Fruit fly (Drosophila melanogaster) whole organism, embryonic: ENCODE results near the gene CG14221.

Experiments used
- CG10321 ChIP-seq: fragments of 200-800 bp; sonication (Bioruptor generic); IDR thresholded peaks from 2 replicates; pipeline ENCODE4 v1.3.6; 2022; ENCODE audit warnings: missing biosample characterization, missing genetic modification characterization
- CG12219 ChIP-seq: fragments of 200-800 bp; sonication (Bioruptor generic); optimal IDR thresholded peaks from 3 replicates; lab custom pipeline; 2018; ENCODE audit warnings: missing biosample characterization, mild to moderate bottlenecking, missing genetic modification characterization
- CG12391 ChIP-seq: fragments of 200-800 bp; sonication (Bioruptor generic); optimal IDR thresholded peaks from 3 replicates; lab custom pipeline; 2018; ENCODE audit warnings: missing biosample characterization, mild to moderate bottlenecking, missing genetic modification characterization, moderate library complexity
- CG12769 ChIP-seq: fragments of 200-800 bp; sonication (Bioruptor generic); optimal IDR thresholded peaks from 2 replicates; lab custom pipeline; 2019; ENCODE audit warnings: missing biosample characterization, mild to moderate bottlenecking, missing genetic modification characterization, moderate library complexity
- CG16813 ChIP-seq: fragments of 200-800 bp; sonication (Bioruptor generic); IDR thresholded peaks from 3 replicates; pipeline ENCODE4 v1.3.6; 2022; ENCODE audit warnings: missing biosample characterization, missing genetic modification characterization; ENCODE audit not compliant: partially characterized antibody
- CG18599 ChIP-seq: fragments of 200-800 bp; sonication (Bioruptor generic); optimal IDR thresholded peaks from 3 replicates; lab custom pipeline; 2017; ENCODE audit warnings: missing biosample characterization, missing genetic modification characterization, mild to moderate bottlenecking, moderate library complexity, missing genetic modification reagents
- CG2120 ChIP-seq: fragments of 200-800 bp; sonication (Bioruptor generic); optimal IDR thresholded peaks from 3 replicates; lab custom pipeline; 2016; ENCODE audit warnings: missing biosample characterization, missing genetic modification characterization
- CG2199 ChIP-seq: fragments of 200-800 bp; sonication (Bioruptor generic); IDR thresholded peaks from 3 replicates; pipeline ENCODE4 v1.3.6; 2022; ENCODE audit warnings: missing biosample characterization, missing genetic modification characterization
- CG2875 ChIP-seq: fragments of 200-800 bp; sonication (Bioruptor generic); optimal IDR thresholded peaks from 2 replicates; lab custom pipeline; 2017; ENCODE audit warnings: missing biosample characterization, mild to moderate bottlenecking, missing genetic modification characterization, missing genetic modification reagents
- CG30020 ChIP-seq: fragments of 200-800 bp; optimal IDR thresholded peaks from 2 replicates; lab custom pipeline; 2019; ENCODE audit warnings: missing biosample characterization, mild to moderate bottlenecking, missing genetic modification characterization, moderate library complexity
- CG30431 ChIP-seq: fragments of 200-800 bp; sonication (Bioruptor generic); optimal IDR thresholded peaks from 2 replicates; lab custom pipeline; 2017; ENCODE audit warnings: missing biosample characterization, missing genetic modification characterization
- CG3065 ChIP-seq: fragments of 200-800 bp; sonication (Bioruptor generic); optimal IDR thresholded peaks from 2 replicates; lab custom pipeline; 2016; ENCODE audit warnings: missing biosample characterization, missing genetic modification characterization
- CG4617 ChIP-seq: fragments of 200-800 bp; sonication (Bioruptor generic); optimal IDR thresholded peaks from 3 replicates; lab custom pipeline; 2016; ENCODE audit warnings: missing biosample characterization, missing genetic modification characterization, borderline replicate concordance
- CG5245 ChIP-seq: fragments of 200-800 bp; sonication (Bioruptor generic); optimal IDR thresholded peaks from 3 replicates; lab custom pipeline; 2016; ENCODE audit warnings: missing biosample characterization, missing genetic modification characterization
- CG6272 ChIP-seq: fragments of 200-800 bp; sonication (Bioruptor generic); IDR thresholded peaks from 2 replicates; pipeline ENCODE4 v1.3.6; 2022; ENCODE audit warnings: missing biosample characterization, missing genetic modification characterization
- CG6654 ChIP-seq: fragments of 200-800 bp; sonication (Bioruptor generic); optimal IDR thresholded peaks from 2 replicates; lab custom pipeline; 2017; ENCODE audit warnings: missing biosample characterization, mild to moderate bottlenecking, missing genetic modification characterization
- CG6791 ChIP-seq: fragments of 200-800 bp; sonication (Bioruptor generic); IDR thresholded peaks from 3 replicates; pipeline ENCODE4 v1.3.6; 2022; ENCODE audit warnings: missing biosample characterization, missing genetic modification characterization; ENCODE audit not compliant: partially characterized antibody
- CG7372 ChIP-seq: fragments of 200-800 bp; sonication (Bioruptor generic); IDR thresholded peaks from 2 replicates; pipeline ENCODE4 v1.3.6; 2022; ENCODE audit warnings: missing biosample characterization, missing genetic modification characterization
- CG7786 ChIP-seq: fragments of 200-800 bp; sonication (Bioruptor generic); optimal IDR thresholded peaks from 2 replicates; lab custom pipeline; 2016; ENCODE audit warnings: missing biosample characterization, missing genetic modification characterization
- CG9609 ChIP-seq: fragments of 200-800 bp; sonication (Bioruptor generic); optimal IDR thresholded peaks from 3 replicates; lab custom pipeline; 2016; ENCODE audit warnings: missing biosample characterization, missing genetic modification characterization
- CHES-1-like ChIP-seq: fragments of 200-800 bp; sonication (Bioruptor generic); optimal IDR thresholded peaks from 2 replicates; lab custom pipeline; 2016; ENCODE audit warnings: missing biosample characterization, missing genetic modification characterization
- D ChIP-seq, 2 experiments: fragments of 200-800 bp in 1 of 2; fragments of >200 bp in 1 of 2; sonication (Bioruptor generic) in 1 of 2; optimal IDR thresholded peaks; 2 replicates in 1 of 2; 3 replicates in 1 of 2; lab custom pipeline; 2017; ENCODE audit warnings: mild to moderate bottlenecking in 1 of 2, missing biosample characterization in 1 of 2, missing genetic modification characterization in 1 of 2, missing genetic modification reagents in 1 of 2
- Elba2 ChIP-seq: fragments of 200-800 bp; sonication (Bioruptor generic); optimal IDR thresholded peaks from 3 replicates; lab custom pipeline; 2016; ENCODE audit warnings: missing biosample characterization, missing genetic modification characterization
- Ets97D ChIP-seq: fragments of 200-800 bp; sonication (Bioruptor generic); optimal IDR thresholded peaks from 3 replicates; lab custom pipeline; 2016; ENCODE audit warnings: missing biosample characterization, missing genetic modification characterization
- Gsc ChIP-seq: fragments of 200-800 bp; sonication (Bioruptor generic); IDR thresholded peaks from 2 replicates; pipeline ENCODE4 v1.3.6; 2022; ENCODE audit warnings: missing biosample characterization, missing genetic modification characterization
- Med ChIP-seq: fragments of 200-800 bp; sonication (Bioruptor generic); peaks from one replicate; lab custom pipeline; 2016; ENCODE audit warnings: missing biosample characterization, missing genetic modification characterization, mild to moderate bottlenecking, inconsistent platforms, moderate library complexity
- Nf-YC ChIP-seq: fragments of 200-800 bp; optimal IDR thresholded peaks from 3 replicates; lab custom pipeline; 2019; ENCODE audit warnings: missing biosample characterization, mild to moderate bottlenecking, missing genetic modification characterization, moderate library complexity
- Poxn ChIP-seq: fragments of 200-800 bp; sonication (Bioruptor generic); IDR thresholded peaks from 2 replicates; pipeline ENCODE4 v1.3.6; 2022; ENCODE audit warnings: missing biosample characterization, missing genetic modification characterization
- Tbp ChIP-seq: fragments of >200 bp; optimal IDR thresholded peaks from 2 replicates; lab custom pipeline; 2018; ENCODE audit warnings: missing biosample characterization, missing genetic modification characterization
- ara ChIP-seq: fragments of 200-800 bp; sonication (Bioruptor generic); IDR thresholded peaks from 2 replicates; pipeline ENCODE4 v1.3.6; 2022; ENCODE audit warnings: missing biosample characterization, missing genetic modification characterization
- ash1 ChIP-seq: fragments of 200-800 bp; sonication (Bioruptor generic); optimal IDR thresholded peaks from 2 replicates; lab custom pipeline; 2018; ENCODE audit warnings: missing biosample characterization, mild to moderate bottlenecking, missing genetic modification characterization
- corto ChIP-seq: fragments of 200-800 bp; sonication (Bioruptor generic); optimal IDR thresholded peaks from 2 replicates; lab custom pipeline; 2016; ENCODE audit warnings: missing biosample characterization, mild to moderate bottlenecking, missing genetic modification characterization, moderate library complexity
- dmrt99B ChIP-seq: fragments of 200-800 bp; sonication (Bioruptor generic); optimal IDR thresholded peaks from 2 replicates; lab custom pipeline; 2018; ENCODE audit warnings: missing biosample characterization, mild to moderate bottlenecking, missing genetic modification characterization, moderate library complexity
- gcm ChIP-seq: fragments of 200-800 bp; sonication (Bioruptor generic); optimal IDR thresholded peaks from 2 replicates; lab custom pipeline; 2019; ENCODE audit warnings: missing biosample characterization, mild to moderate bottlenecking, missing genetic modification characterization, moderate library complexity
- grn ChIP-seq: fragments of 200-800 bp; sonication (Bioruptor generic); optimal IDR thresholded peaks from 3 replicates; lab custom pipeline; 2017; ENCODE audit warnings: missing biosample characterization, missing genetic modification characterization
- her ChIP-seq: fragments of 200-800 bp; sonication (Bioruptor generic); optimal IDR thresholded peaks from 2 replicates; lab custom pipeline; 2016; ENCODE audit warnings: missing biosample characterization, missing genetic modification characterization
- kni ChIP-seq: fragments of 200-800 bp; sonication (Bioruptor generic); optimal IDR thresholded peaks from 3 replicates; lab custom pipeline; 2017; ENCODE audit warnings: mild to moderate bottlenecking, missing biosample characterization, missing genetic modification reagents, missing genetic modification characterization
- knrl ChIP-seq: fragments of 200-800 bp; sonication (Bioruptor generic); IDR thresholded peaks from 3 replicates; pipeline ENCODE4 v1.3.6; 2022; ENCODE audit warnings: missing biosample characterization, missing genetic modification characterization; ENCODE audit not compliant: partially characterized antibody
- lbe ChIP-seq: fragments of 200-800 bp; sonication (Bioruptor generic); optimal IDR thresholded peaks from 2 replicates; lab custom pipeline; 2016; ENCODE audit warnings: missing biosample characterization, mild to moderate bottlenecking, missing genetic modification characterization
- lola ChIP-seq, 3 experiments: fragments of >200 bp in 2 of 3; fragments of 200-800 bp in 1 of 3; sonication (Bioruptor generic) in 1 of 3; optimal IDR thresholded peaks; 2 replicates each; lab custom pipeline; 2017 to 2019; ENCODE audit warnings: missing biosample characterization in 3 of 3, missing genetic modification characterization in 3 of 3, mild to moderate bottlenecking in 1 of 3, moderate library complexity in 1 of 3
- nau ChIP-seq: fragments of 200-800 bp; sonication (Bioruptor generic); optimal IDR thresholded peaks from 3 replicates; lab custom pipeline; 2017; ENCODE audit warnings: missing biosample characterization, mild to moderate bottlenecking, missing genetic modification characterization, missing genetic modification reagents
- oc ChIP-seq: fragments of 200-800 bp; sonication (Bioruptor generic); optimal IDR thresholded peaks from 2 replicates; lab custom pipeline; 2018; ENCODE audit warnings: missing biosample characterization, mild to moderate bottlenecking, missing genetic modification characterization, moderate library complexity
- psq ChIP-seq: fragments of 200-800 bp; sonication (Bioruptor generic); optimal IDR thresholded peaks from 2 replicates; lab custom pipeline; 2017; ENCODE audit warnings: missing biosample characterization, missing genetic modification characterization
- schlank ChIP-seq: fragments of 200-800 bp; sonication (Bioruptor generic); optimal IDR thresholded peaks from 2 replicates; lab custom pipeline; 2018; ENCODE audit warnings: missing biosample characterization, mild to moderate bottlenecking, missing genetic modification characterization
- sens-2 ChIP-seq: fragments of 200-800 bp; sonication (Bioruptor generic); IDR thresholded peaks from 2 replicates; pipeline ENCODE4 v1.3.6; 2022; ENCODE audit warnings: missing biosample characterization, missing genetic modification characterization
- sim ChIP-seq: fragments of 200-800 bp; sonication (Bioruptor generic); IDR thresholded peaks from 2 replicates; pipeline ENCODE4 v1.3.6; 2022; ENCODE audit warnings: missing biosample characterization, missing genetic modification characterization
- so ChIP-seq: fragments of 200-800 bp; sonication (Bioruptor generic); IDR thresholded peaks from 3 replicates; pipeline ENCODE4 v1.3.6; 2022; ENCODE audit warnings: missing biosample characterization, missing genetic modification characterization
- sob ChIP-seq: fragments of 200-800 bp; sonication (Bioruptor generic); IDR thresholded peaks from 2 replicates; pipeline ENCODE4 v1.3.6; 2022; ENCODE audit warnings: missing biosample characterization, missing genetic modification characterization
- stwl ChIP-seq: fragments of 200-800 bp; sonication (Bioruptor generic); optimal IDR thresholded peaks from 3 replicates; lab custom pipeline; 2018; ENCODE audit warnings: missing biosample characterization, mild to moderate bottlenecking, missing genetic modification characterization, moderate library complexity
- vfl ChIP-seq: fragments of 200-800 bp; sonication (Bioruptor generic); optimal IDR thresholded peaks from 2 replicates; lab custom pipeline; 2016; ENCODE audit warnings: missing biosample characterization, missing genetic modification characterization
- yki ChIP-seq: fragments of >200 bp; optimal IDR thresholded peaks from 3 replicates; lab custom pipeline; 2018

CG14221 gene

DNA sequence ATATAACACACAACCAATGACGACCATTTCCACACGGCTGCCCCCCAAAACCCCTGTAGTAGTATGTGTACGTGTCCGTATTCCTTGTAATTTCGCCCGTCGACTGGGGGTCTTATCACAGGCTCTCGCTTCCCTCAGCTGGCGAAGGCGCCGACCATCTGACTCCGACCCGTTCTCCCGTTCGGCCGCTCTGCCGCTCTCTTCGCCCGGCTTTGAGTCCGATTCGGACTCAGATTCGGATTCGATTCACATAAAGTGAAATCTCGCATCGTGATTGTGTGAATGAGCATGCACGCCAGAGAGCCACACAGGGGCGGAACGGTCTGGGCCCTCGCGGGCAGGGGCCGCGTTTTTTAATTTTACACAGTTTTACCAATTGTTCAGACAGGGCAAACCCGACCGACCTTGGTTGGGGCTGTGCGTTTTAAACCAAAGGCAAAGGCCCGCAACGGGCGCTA, 44.7 kb upstream of the CG14221 start (continued):
- no peak for TF ChIP-seq CG7372
- TF ChIP-seq CHES-1-like (GFP tag; lab: Kevin White, UChicago), result no peak
- no peak for TF ChIP-seq her (GFP tag; lab: Kevin White, UChicago)
- no peak for TF ChIP-seq D (optimal IDR thresholded peaks at IDR 0.05; lab: Kevin White, UChicago)
- TF ChIP-seq D (GFP tag; optimal IDR thresholded peaks at IDR 0.05; lab: Kevin White, UChicago), result no peak
- TF ChIP-seq CG2120 (GFP tag; lab: Kevin White, UChicago), result peak; percentile 61
- no peak for TF ChIP-seq CG30431 (GFP tag; lab: Kevin White, UChicago)
- no peak for TF ChIP-seq Gsc (GFP tag; lab: Robert Waterston, UW)
- 0 out of 3 replicates have a peak, but pooled peaks have one; percentile 61 for TF ChIP-seq CG2199 (GFP tag; lab: Robert Waterston, UW)
- no peak for TF ChIP-seq CG6654 (GFP tag; lab: Kevin White, UChicago)
- no peak for TF ChIP-seq CG10321
- TF ChIP-seq kni, result peak; percentile 38
- no peak for TF ChIP-seq CG3065
- peak; percentile 64; the same call in 2 of the 3 replicates for TF ChIP-seq knrl (GFP tag; lab: Robert Waterston, UW)
- peak; percentile 31 for TF ChIP-seq CG12769 (tag; lab: Kevin White, UChicago)
- TF ChIP-seq Ets97D (GFP tag; lab: Kevin White, UChicago), result no peak
- TF ChIP-seq dmrt99B (tag; lab: Kevin White, UChicago), result peak; percentile 9
- TF ChIP-seq psq (GFP tag; lab: Kevin White, UChicago), result no peak
- TF ChIP-seq sens-2, result no peak
- peak; percentile 41 for TF ChIP-seq grn
- TF ChIP-seq lbe (GFP tag; lab: Kevin White, UChicago), result no peak
- TF ChIP-seq yki, result no peak
- no peak for TF ChIP-seq Elba2 (GFP tag; lab: Kevin White, UChicago)
- TF ChIP-seq CG2875, result no peak
- no peak for TF ChIP-seq CG30020 (tag; lab: Kevin White, UChicago)
- TF ChIP-seq CG18599 (GFP tag; lab: Kevin White, UChicago), result peak; percentile 25
- no peak for TF ChIP-seq schlank (tag; lab: Kevin White, UChicago)
- TF ChIP-seq sob, result peak; percentile 75
- TF ChIP-seq CG7786, result peak; percentile 53
- TF ChIP-seq ash1 (GFP tag; lab: Kevin White, UChicago), result no peak
- TF ChIP-seq CG16813 (GFP tag; lab: Robert Waterston, UW), result peak; percentile 69
- TF ChIP-seq lola (GFP tag; optimal IDR thresholded peaks at IDR 0.05; lab: Kevin White, UChicago), result no peak
- TF ChIP-seq corto (GFP tag; lab: Kevin White, UChicago), result no peak
- TF ChIP-seq CG6791 (GFP tag; lab: Robert Waterston, UW), result peak; percentile 71
- no peak for TF ChIP-seq CG5245 (GFP tag; lab: Kevin White, UChicago)
- TF ChIP-seq sim, result no peak
- TF ChIP-seq stwl, result no peak
- no peak for TF ChIP-seq CG12219 (GFP tag; lab: Kevin White, UChicago)
- peak; percentile 71 for TF ChIP-seq CG6272 (GFP tag; lab: Robert Waterston, UW)
- no peak for TF ChIP-seq Poxn (GFP tag; lab: Robert Waterston, UW)
- TF ChIP-seq CG4617 (GFP tag; lab: Kevin White, UChicago), result no peak
- peak; percentile 92 for TF ChIP-seq Med
- no peak for TF ChIP-seq oc
- TF ChIP-seq ara, result 0 out of 2 replicates have a peak, but pooled peaks have one; percentile 29
- no peak for TF ChIP-seq nau
- TF ChIP-seq CG12391 (tag; lab: Kevin White, UChicago), result peak; percentile 13
- TF ChIP-seq vfl (GFP tag; lab: Kevin White, UChicago), result no peak
- no peak for TF ChIP-seq Tbp (GFP tag; lab: Kevin White, UChicago)
- no peak for TF ChIP-seq Nf-YC (tag; lab: Kevin White, UChicago)
- peak; percentile 35 for TF ChIP-seq CG9609 (GFP tag; lab: Kevin White, UChicago)
- TF ChIP-seq gcm (GFP tag; lab: Kevin White, UChicago), result no peak
- TF ChIP-seq so (GFP tag; lab: Robert Waterston, UW), result no peak
